Fruit fly (Drosophila melanogaster) whole organism, embryonic: ENCODE data around the gene Npc2f.

ENCODE experiments used
- Abd-B ChIP-seq: fragments of 200-800 bp; sonication (Bioruptor generic); optimal IDR thresholded peaks from 2 replicates; lab custom pipeline; 2018; ENCODE audit warnings: missing biosample characterization, mild to moderate bottlenecking, missing genetic modification characterization, moderate library complexity
- B-H1 ChIP-seq: fragments of 200-800 bp; sonication (Bioruptor generic); IDR thresholded peaks from 3 replicates; pipeline ENCODE4 v1.3.6; 2022; ENCODE audit warnings: missing biosample characterization, missing genetic modification characterization
- BEAF-32 ChIP-seq: fragments of 200-800 bp; sonication (Bioruptor generic); optimal IDR thresholded peaks from 3 replicates; lab custom pipeline; 2017; ENCODE audit warnings: missing biosample characterization, missing genetic modification characterization, mild to moderate bottlenecking, moderate library complexity, missing genetic modification reagents
- CG12219 ChIP-seq: fragments of 200-800 bp; sonication (Bioruptor generic); optimal IDR thresholded peaks from 3 replicates; lab custom pipeline; 2018; ENCODE audit warnings: missing biosample characterization, mild to moderate bottlenecking, missing genetic modification characterization
- CG14050 ChIP-seq: fragments of 200-800 bp; sonication (Bioruptor generic); IDR thresholded peaks from 3 replicates; pipeline ENCODE4 v1.3.6; 2022; ENCODE audit warnings: missing biosample characterization, missing genetic modification characterization
- CG14860 ChIP-seq: fragments of 200-800 bp; sonication (Bioruptor generic); IDR thresholded peaks from 3 replicates; pipeline ENCODE4 v1.3.6; 2022; ENCODE audit warnings: missing biosample characterization, missing genetic modification characterization; ENCODE audit not compliant: partially characterized antibody
- CG15269 ChIP-seq: fragments of 200-800 bp; sonication (Bioruptor generic); optimal IDR thresholded peaks from 2 replicates; lab custom pipeline; 2018; ENCODE audit warnings: missing biosample characterization, mild to moderate bottlenecking, missing genetic modification characterization, moderate library complexity
- CG1603 ChIP-seq: fragments of 200-800 bp; sonication (Bioruptor generic); optimal IDR thresholded peaks from 2 replicates; lab custom pipeline; 2019; ENCODE audit warnings: missing biosample characterization, mild to moderate bottlenecking, missing genetic modification characterization, moderate library complexity
- CG1647 ChIP-seq: fragments of 200-800 bp; sonication (Bioruptor generic); optimal IDR thresholded peaks from 3 replicates; lab custom pipeline; 2016; ENCODE audit warnings: missing biosample characterization, missing genetic modification characterization
- CG17359 ChIP-seq: fragments of 200-800 bp; sonication (Bioruptor generic); optimal IDR thresholded peaks from 3 replicates; lab custom pipeline; 2018; ENCODE audit warnings: missing biosample characterization, mild to moderate bottlenecking, missing genetic modification characterization, moderate library complexity
- CG18619 ChIP-seq: fragments of 200-800 bp; sonication (Bioruptor generic); optimal IDR thresholded peaks from 3 replicates; lab custom pipeline; 2017; ENCODE audit warnings: missing biosample characterization, mild to moderate bottlenecking, missing genetic modification characterization
- CG2202 ChIP-seq: fragments of 200-800 bp; sonication (Bioruptor generic); optimal IDR thresholded peaks from 2 replicates; lab custom pipeline; 2018; ENCODE audit warnings: missing biosample characterization, mild to moderate bottlenecking, missing genetic modification characterization
- CG2889 ChIP-seq: fragments of 200-800 bp; sonication (Bioruptor generic); IDR thresholded peaks from 3 replicates; pipeline ENCODE4 v1.3.6; 2022; ENCODE audit warnings: missing biosample characterization, missing genetic modification characterization
- CG31441 ChIP-seq: fragments of 200-800 bp; sonication (Bioruptor generic); IDR thresholded peaks from 2 replicates; pipeline ENCODE4 v1.3.6; 2022; ENCODE audit warnings: missing biosample characterization, missing genetic modification characterization
- CG3281 ChIP-seq: fragments of 200-800 bp; sonication (Bioruptor generic); optimal IDR thresholded peaks from 3 replicates; lab custom pipeline; 2017; ENCODE audit warnings: missing biosample characterization, mild to moderate bottlenecking, missing genetic modification characterization
- CG3847 ChIP-seq: fragments of 200-800 bp; sonication (Bioruptor generic); IDR thresholded peaks from 2 replicates; pipeline ENCODE4 v1.3.6; 2022; ENCODE audit warnings: missing biosample characterization, missing genetic modification characterization
- CG4820 ChIP-seq: fragments of 200-800 bp; sonication (Bioruptor generic); optimal IDR thresholded peaks from 3 replicates; lab custom pipeline; 2016; ENCODE audit warnings: missing biosample characterization, missing genetic modification characterization
- CG6654 ChIP-seq: fragments of 200-800 bp; sonication (Bioruptor generic); optimal IDR thresholded peaks from 2 replicates; lab custom pipeline; 2017; ENCODE audit warnings: missing biosample characterization, mild to moderate bottlenecking, missing genetic modification characterization
- CG7556 ChIP-seq: fragments of 200-800 bp; sonication (Bioruptor generic); optimal IDR thresholded peaks from 2 replicates; lab custom pipeline; 2017; ENCODE audit warnings: missing biosample characterization, mild to moderate bottlenecking, missing genetic modification characterization
- CG8359 ChIP-seq: fragments of 200-800 bp; sonication (Bioruptor generic); optimal IDR thresholded peaks from 2 replicates; lab custom pipeline; 2017; ENCODE audit warnings: missing biosample characterization, mild to moderate bottlenecking, missing genetic modification characterization, borderline replicate concordance
- CG8924 ChIP-seq: fragments of 200-800 bp; optimal IDR thresholded peaks from 3 replicates; lab custom pipeline; 2019; ENCODE audit warnings: missing biosample characterization, mild to moderate bottlenecking, missing genetic modification characterization, moderate library complexity
- CTCF ChIP-seq: fragments of 200-800 bp; sonication (Bioruptor generic); optimal IDR thresholded peaks from 2 replicates; lab custom pipeline; 2017; ENCODE audit warnings: missing biosample characterization, mild to moderate bottlenecking, missing genetic modification characterization, moderate library complexity
- Hr3 ChIP-seq: fragments of 200-800 bp; sonication (Bioruptor generic); optimal IDR thresholded peaks from 3 replicates; lab custom pipeline; 2016; ENCODE audit warnings: missing biosample characterization, missing genetic modification characterization
- MTF-1 ChIP-seq: fragments of 200-800 bp; sonication (Bioruptor generic); optimal IDR thresholded peaks from 2 replicates; lab custom pipeline; 2018; ENCODE audit warnings: missing biosample characterization, mild to moderate bottlenecking, missing genetic modification characterization, borderline replicate concordance
- Oaz ChIP-seq: fragments of 200-800 bp; sonication (Bioruptor generic); IDR thresholded peaks from 2 replicates; pipeline ENCODE4 v1.3.6; 2022; ENCODE audit warnings: missing biosample characterization, missing genetic modification characterization
- Oli ChIP-seq: fragments of 200-800 bp; sonication (Bioruptor generic); optimal IDR thresholded peaks from 2 replicates; lab custom pipeline; 2018; ENCODE audit warnings: missing biosample characterization, mild to moderate bottlenecking, missing genetic modification characterization, moderate library complexity
- Pdp1 ChIP-seq, 2 experiments: fragments of 200-800 bp; sonication (Bioruptor generic); optimal IDR thresholded peaks; 3 replicates each; lab custom pipeline; 2016; ENCODE audit warnings: missing biosample characterization in 2 of 2, missing genetic modification characterization in 2 of 2, mild to moderate bottlenecking in 1 of 2, moderate library complexity in 1 of 2
- Sin3A ChIP-seq: fragments of >200 bp; optimal IDR thresholded peaks from 2 replicates; lab custom pipeline; 2018
- Xrp1 ChIP-seq: fragments of 200-800 bp; sonication (Bioruptor generic); IDR thresholded peaks from 2 replicates; pipeline ENCODE4 v1.3.6; 2022; ENCODE audit warnings: missing biosample characterization, missing genetic modification characterization
- ac ChIP-seq: fragments of 200-800 bp; sonication (Bioruptor generic); optimal IDR thresholded peaks from 3 replicates; lab custom pipeline; 2017; ENCODE audit warnings: missing biosample characterization, mild to moderate bottlenecking, missing genetic modification characterization
- aop ChIP-seq: fragments of 200-800 bp; sonication (Bioruptor generic); IDR thresholded peaks from 2 replicates; pipeline ENCODE4 v1.3.6; 2022; ENCODE audit warnings: missing biosample characterization, missing genetic modification characterization
- ato ChIP-seq: fragments of 200-800 bp; sonication (Bioruptor generic); IDR thresholded peaks from 2 replicates; pipeline ENCODE4 v1.3.6; 2022; ENCODE audit warnings: missing biosample characterization, missing genetic modification characterization; ENCODE audit not compliant: partially characterized antibody
- az2 ChIP-seq: fragments of 200-800 bp; sonication (Bioruptor generic); optimal IDR thresholded peaks from 3 replicates; lab custom pipeline; 2016; ENCODE audit warnings: missing biosample characterization, missing genetic modification characterization
- bbx ChIP-seq: fragments of 200-800 bp; sonication (Bioruptor generic); IDR thresholded peaks from 2 replicates; pipeline ENCODE4 v1.3.6; 2022; ENCODE audit warnings: missing biosample characterization, missing genetic modification characterization; ENCODE audit not compliant: partially characterized antibody
- cad ChIP-seq: fragments of >200 bp; optimal IDR thresholded peaks from 2 replicates; lab custom pipeline; 2017; ENCODE audit warnings: missing biosample characterization, missing genetic modification characterization
- dpn ChIP-seq, 2 experiments: fragments of 200-800 bp; sonication (Bioruptor generic); optimal IDR thresholded peaks; 3 replicates each; lab custom pipeline; 2016; ENCODE audit warnings: missing biosample characterization in 2 of 2, missing genetic modification characterization in 2 of 2
- dysf ChIP-seq: fragments of 200-800 bp; sonication (Bioruptor generic); IDR thresholded peaks from 3 replicates; pipeline ENCODE4 v1.3.6; 2022; ENCODE audit warnings: missing biosample characterization, missing genetic modification characterization
- fru ChIP-seq: fragments of >200 bp; optimal IDR thresholded peaks from 2 replicates; lab custom pipeline; 2017
- grau ChIP-seq: fragments of 200-800 bp; optimal IDR thresholded peaks from 3 replicates; lab custom pipeline; 2019; ENCODE audit warnings: missing biosample characterization, mild to moderate bottlenecking, missing genetic modification characterization, moderate library complexity
- gsb ChIP-seq: fragments of 200-800 bp; sonication (Bioruptor generic); IDR thresholded peaks from 2 replicates; pipeline ENCODE4 v1.3.6; 2022; ENCODE audit warnings: missing biosample characterization, missing genetic modification characterization
- gt ChIP-seq: fragments of 200-800 bp; sonication (Bioruptor generic); IDR thresholded peaks from 2 replicates; pipeline ENCODE4 v1.3.6; 2022; ENCODE audit warnings: missing biosample characterization, missing genetic modification characterization
- ham ChIP-seq: fragments of 200-800 bp; sonication (Bioruptor generic); IDR thresholded peaks from 2 replicates; pipeline ENCODE4 v1.3.6; 2022; ENCODE audit warnings: missing biosample characterization, missing genetic modification characterization
- hth ChIP-seq: fragments of >200 bp; optimal IDR thresholded peaks from 2 replicates; lab custom pipeline; 2017; ENCODE audit warnings: inconsistent platforms
- ken ChIP-seq: fragments of 200-800 bp; sonication (Bioruptor generic); IDR thresholded peaks from 3 replicates; pipeline ENCODE4 v1.3.6; 2022; ENCODE audit warnings: missing biosample characterization, missing genetic modification characterization
- peb ChIP-seq: fragments of 200-800 bp; sonication (Bioruptor generic); IDR thresholded peaks from 2 replicates; pipeline ENCODE4 v1.3.6; 2022; ENCODE audit warnings: missing biosample characterization, missing genetic modification characterization
- repo ChIP-seq: fragments of 200-800 bp; sonication (Bioruptor generic); optimal IDR thresholded peaks from 2 replicates; lab custom pipeline; 2016; ENCODE audit warnings: missing biosample characterization, missing genetic modification characterization
- row ChIP-seq: fragments of 200-800 bp; sonication (Bioruptor generic); IDR thresholded peaks from 3 replicates; pipeline ENCODE4 v1.3.6; 2022; ENCODE audit warnings: missing biosample characterization, missing genetic modification characterization
- sob ChIP-seq: fragments of 200-800 bp; sonication (Bioruptor generic); IDR thresholded peaks from 2 replicates; pipeline ENCODE4 v1.3.6; 2022; ENCODE audit warnings: missing biosample characterization, missing genetic modification characterization
- sug ChIP-seq: fragments of 200-800 bp; optimal IDR thresholded peaks from 2 replicates; lab custom pipeline; 2019; ENCODE audit warnings: missing biosample characterization, mild to moderate bottlenecking, missing genetic modification characterization, moderate library complexity
- unpg ChIP-seq: fragments of 200-800 bp; sonication (Bioruptor generic); optimal IDR thresholded peaks from 3 replicates; lab custom pipeline; 2018; ENCODE audit warnings: missing biosample characterization, mild to moderate bottlenecking, missing genetic modification characterization, moderate library complexity
- vnd ChIP-seq: fragments of 200-800 bp; sonication (Bioruptor generic); IDR thresholded peaks from 3 replicates; pipeline ENCODE4 v1.3.6; 2022; ENCODE audit warnings: missing biosample characterization, missing genetic modification characterization; ENCODE audit not compliant: partially characterized antibody
- vvl ChIP-seq: fragments of 200-800 bp; sonication (Bioruptor generic); IDR thresholded peaks from 2 replicates; pipeline ENCODE4 v1.3.6; 2022; ENCODE audit warnings: missing biosample characterization, missing genetic modification characterization
- zfh2 ChIP-seq: fragments of 200-800 bp; sonication (Bioruptor generic); optimal IDR thresholded peaks from 2 replicates; lab custom pipeline; 2016; ENCODE audit warnings: missing biosample characterization, missing genetic modification characterization

Npc2f gene

dm6 chr3R:24093430-24093829 is 44.3 kb upstream of the Npc2f start:
- TF ChIP-seq cad (no peak), unpg (GFP tag; lab: Kevin White, UChicago) (peak; percentile 14), CG8924 (peak; percentile 31), CG2889 (GFP tag; lab: Robert Waterston, UW) (no peak), CG15269 (peak; percentile 62), CG18619 (GFP tag; lab: Kevin White, UChicago) (peak; percentile 36), CG14050 (GFP tag; lab: Robert Waterston, UW) (no peak), CG17359 (tag; lab: Kevin White, UChicago) (no peak), gsb (GFP tag; lab: Robert Waterston, UW) (no peak), B-H1 (GFP tag; lab: Robert Waterston, UW) (no peak), Oli (peak; percentile 38), Sin3A (lab: Kevin White, UChicago) (no peak), CG1603 (tag; lab: Kevin White, UChicago) (no peak), Pdp1 (GFP tag; optimal IDR thresholded peaks at IDR 0.05; lab: Kevin White, UChicago) (peak in 1 of 2 experiments; percentile 16), CG4820 (GFP tag; lab: Kevin White, UChicago) (no peak), zfh2 (GFP tag; lab: Kevin White, UChicago) (no peak), dpn (GFP tag; optimal IDR thresholded peaks at IDR 0.05; lab: Kevin White, UChicago) (no peak), MTF-1 (GFP tag; lab: Kevin White, UChicago) (no peak), vvl (GFP tag; lab: Robert Waterston, UW) (peak; percentile 17; the same call in 1 of the 2 replicates), peb (GFP tag; lab: Robert Waterston, UW) (no peak), CG3281 (GFP tag; lab: Kevin White, UChicago) (peak; percentile 14), CG1647 (GFP tag; lab: Kevin White, UChicago) (no peak), ato (GFP tag; lab: Robert Waterston, UW) (no peak), bbx (no peak), CG7556 (GFP tag; lab: Kevin White, UChicago) (peak; percentile 61), BEAF-32 (GFP tag; lab: Kevin White, UChicago) (no peak), vnd (no peak), sug (tag; lab: Kevin White, UChicago) (no peak), Abd-B (GFP tag; lab: Kevin White, UChicago) (no peak), CG8359 (no peak), Xrp1 (GFP tag; lab: Robert Waterston, UW) (no peak), CG31441 (GFP tag; lab: Robert Waterston, UW) (peak; percentile 32; the same call in 1 of the 2 replicates), ham (no peak), grau (tag; lab: Kevin White, UChicago) (peak; percentile 63), az2 (GFP tag; lab: Kevin White, UChicago) (no peak), hth (lab: Kevin White, UChicago) (no peak), ac (GFP tag; lab: Kevin White, UChicago) (no peak), row (GFP tag; lab: Robert Waterston, UW) (peak; percentile 26; the same call in 2 of the 3 replicates), CG12219 (GFP tag; lab: Kevin White, UChicago) (no peak), Oaz (GFP tag; lab: Robert Waterston, UW) (no peak), CG14860 (GFP tag; lab: Robert Waterston, UW) (no peak), CG6654 (GFP tag; lab: Kevin White, UChicago) (no peak), Hr3 (GFP tag; lab: Kevin White, UChicago) (no peak), CTCF (GFP tag; lab: Kevin White, UChicago) (no peak), CG2202 (tag; lab: Kevin White, UChicago) (no peak), repo (GFP tag; lab: Kevin White, UChicago) (no peak), CG3847 (GFP tag; lab: Robert Waterston, UW) (peak; percentile 20; the same call in 1 of the 2 replicates), sob (GFP tag; lab: Robert Waterston, UW) (no peak), fru (lab: Kevin White, UChicago) (no peak), dysf (GFP tag; lab: Robert Waterston, UW) (peak; percentile 45; the same call in 1 of the 3 replicates), ken (GFP tag; lab: Robert Waterston, UW) (no peak), aop (GFP tag; lab: Robert Waterston, UW) (no peak), gt (GFP tag; lab: Robert Waterston, UW) (no peak)
